Fruit fly (Drosophila melanogaster) whole organism: ENCODE measurements around the gene CG5866.
"Not testable (repeated sequence)": the region's sequence is repeated elsewhere in the genome, so short reads cannot be mapped to it uniquely, and the experiment has no call there.

Experiments
- CG8478 ChIP-seq: fragments of >200 bp; optimal IDR thresholded peaks from 2 replicates; lab custom pipeline; 2018; ENCODE audit warnings: inconsistent platforms
- Dll ChIP-seq: fragments of >200 bp; optimal IDR thresholded peaks from 2 replicates; lab custom pipeline; 2017
- EcR ChIP-seq, 2 experiments: fragments of >200 bp; optimal IDR thresholded peaks; 2 replicates each; lab custom pipeline; 2017; ENCODE audit warnings: missing biosample characterization in 2 of 2, missing genetic modification characterization in 2 of 2, missing genetic modification reagents in 2 of 2
- pan ChIP-seq: fragments of >200 bp; optimal IDR thresholded peaks from 2 replicates; lab custom pipeline; 2017
- psq ChIP-seq: fragments of >200 bp; optimal IDR thresholded peaks from 2 replicates; lab custom pipeline; 2017
- usp ChIP-seq: fragments of >200 bp; optimal IDR thresholded peaks from 2 replicates; lab custom pipeline; 2017; ENCODE audit warnings: missing biosample characterization, missing genetic modification characterization, mixed read lengths

Gene CG5866

dm6 chr3R:17434330-17434729 is 18.8 kb downstream of the CG5866 start, which contains the start of gene CG44090:
Gene CG44090, minus strand, starts transcription at chr3R:17434430.
- TF ChIP-seq CG8478 (lab: Kevin White, UChicago) = no peak
- no peak for TF ChIP-seq psq (lab: Kevin White, UChicago)
- TF ChIP-seq Dll (lab: Kevin White, UChicago) = no peak
- TF ChIP-seq pan (lab: Kevin White, UChicago) = no peak
- TF ChIP-seq usp (GFP tag; lab: Kevin White, UChicago) = no peak
- no peak for TF ChIP-seq EcR (GFP tag; optimal IDR thresholded peaks at IDR 0.05; lab: Kevin White, UChicago)

DNA sequence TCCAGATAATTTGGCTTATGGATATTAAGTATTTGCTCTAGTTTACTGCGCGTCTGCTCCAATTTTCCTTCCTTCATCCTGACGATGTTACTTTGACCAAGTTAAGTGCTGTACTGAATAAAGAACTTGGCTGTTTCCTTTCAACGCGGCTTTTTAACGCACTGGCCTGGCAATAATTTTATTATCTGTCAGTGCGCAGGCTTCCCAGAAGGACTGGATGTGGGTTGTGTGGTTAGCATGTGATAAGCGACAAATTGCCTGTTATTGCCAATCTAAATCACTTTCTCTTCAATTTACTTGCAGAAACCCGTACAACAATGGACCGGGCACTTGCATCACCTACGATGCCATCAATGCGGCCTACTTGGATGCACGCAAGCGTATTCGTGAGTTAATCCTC is 25.1 kb downstream of the CG5866 start, which contains the start of gene CG14331:
Gene CG14331 (minus strand): TSS at position 101 of the 400 bp plus-strand sequence.
- TF ChIP-seq Dll (lab: Kevin White, UChicago) = no peak
- TF ChIP-seq pan (lab: Kevin White, UChicago) = no peak
- TF ChIP-seq EcR (GFP tag; optimal IDR thresholded peaks at IDR 0.05; lab: Kevin White, UChicago) = no peak
- no peak for TF ChIP-seq usp (GFP tag; lab: Kevin White, UChicago)

DNA sequence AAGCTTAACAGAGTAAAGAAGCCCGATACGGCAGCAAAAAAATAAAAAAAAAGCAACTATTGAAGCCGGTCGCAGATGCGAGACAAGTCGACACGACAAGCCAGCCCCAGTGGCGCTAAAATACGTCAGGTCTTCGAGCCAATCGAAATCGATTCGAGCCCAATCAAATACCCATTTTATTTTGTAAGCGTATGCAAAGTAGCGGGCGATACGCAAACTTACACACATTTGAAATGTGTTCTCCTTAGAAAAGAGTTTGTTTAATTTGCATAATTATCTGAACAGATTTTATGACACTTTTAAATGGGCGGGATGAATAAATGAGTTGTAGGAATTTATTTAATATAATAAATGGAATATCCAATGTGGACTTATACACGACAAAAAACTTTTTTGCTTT is 32.1 kb downstream of the CG5866 start:
- TF ChIP-seq EcR (GFP tag; optimal IDR thresholded peaks at IDR 0.05; lab: Kevin White, UChicago) (no peak), pan (lab: Kevin White, UChicago) (no peak), psq (lab: Kevin White, UChicago) (no peak), usp (GFP tag; lab: Kevin White, UChicago) (no peak), Dll (lab: Kevin White, UChicago) (no peak), CG8478 (lab: Kevin White, UChicago) (no peak)

dm6 chr3R:17448758-17449157 is 33.2 kb downstream of the CG5866 start, which contains the start of gene Eh:
Gene Eh, minus strand, starts transcription at chr3R:17448858.
- TF ChIP-seq CG8478 (lab: Kevin White, UChicago) (no peak), usp (GFP tag; lab: Kevin White, UChicago) (no peak), EcR (GFP tag; optimal IDR thresholded peaks at IDR 0.05; lab: Kevin White, UChicago) (no peak), Dll (lab: Kevin White, UChicago) (no peak), pan (lab: Kevin White, UChicago) (no peak), psq (lab: Kevin White, UChicago) (no peak)

- TF ChIP-seq CG8478 (lab: Kevin White, UChicago) = no peak
- no peak for TF ChIP-seq psq (lab: Kevin White, UChicago)
- TF ChIP-seq usp (GFP tag; lab: Kevin White, UChicago) = no peak
- no peak for TF ChIP-seq pan (lab: Kevin White, UChicago)
- no peak for TF ChIP-seq EcR (GFP tag; optimal IDR thresholded peaks at IDR 0.05; lab: Kevin White, UChicago)
- TF ChIP-seq Dll (lab: Kevin White, UChicago) = no peak
Measured at dm6 chr3R:17449402-17449801, 33.9 kb downstream of the CG5866 start.

dm6 chr3R:17456676-17457075 is 41.1 kb downstream of the CG5866 start, which contains the start of gene CG14330:
Gene CG14330, minus strand, starts transcription at chr3R:17456776.
- not testable (repeated sequence) for TF ChIP-seq pan (lab: Kevin White, UChicago); Dll (lab: Kevin White, UChicago); EcR (GFP tag; optimal IDR thresholded peaks at IDR 0.05; lab: Kevin White, UChicago)
